Worm (Caenorhabditis elegans) whole organism, L4 larva: ENCODE results near the gene plg-1.

ENCODE experiments used
- F10B5.3 ChIP-seq: sonication (generic microtip); optimal IDR thresholded peaks from 2 replicates; lab custom pipeline; 2016; ENCODE audit warnings: mild to moderate bottlenecking, missing genetic modification characterization, missing compliant biosample characterization
- aly-2 ChIP-seq: sonication (generic microtip); optimal IDR thresholded peaks from 2 replicates; lab custom pipeline; 2018; ENCODE audit warnings: missing biosample characterization, missing genetic modification characterization
- madf-9 ChIP-seq: fragments of 200-800 bp; sonication (Bioruptor generic); conservative IDR thresholded peaks from 2 replicates; pipeline ENCODE4 v1.3.6; 2022; ENCODE audit warnings: missing genetic modification reagents, missing genetic modification characterization, missing compliant biosample characterization

ce11 chrIII:8815699-8816098 is 36.4 kb upstream of the plg-1 start:
- no peak for TF ChIP-seq aly-2 (tag; lab: Kevin White, UChicago)
- no peak for TF ChIP-seq madf-9
- no peak for TF ChIP-seq F10B5.3
